Worm (Caenorhabditis elegans) whole organism, early embryonic: ENCODE measurements around the gene K07H8.12.

Experiments
- B0310.2 ChIP-seq: sonication (generic microtip); optimal IDR thresholded peaks from 2 replicates; lab custom pipeline; 2016; ENCODE audit warnings: mild to moderate bottlenecking, missing genetic modification characterization, missing compliant biosample characterization
- F13C5.2 ChIP-seq: sonication (generic microtip); optimal IDR thresholded peaks from 2 replicates; lab custom pipeline; 2017; ENCODE audit warnings: mild to moderate bottlenecking, missing genetic modification characterization, inconsistent platforms, missing compliant biosample characterization
- ama-1 ChIP-seq: fragments of 150-350 bp; optimal IDR thresholded peaks from 2 replicates; lab custom pipeline; 2014
- scrt-1 ChIP-seq: fragments of 200-800 bp; sonication (Bioruptor generic); IDR thresholded peaks from 2 replicates; pipeline ENCODE4 v1.3.6; 2022; ENCODE audit warnings: missing genetic modification characterization, missing compliant biosample characterization
- tbx-11 ChIP-seq: fragments of 200-800 bp; sonication (Bioruptor generic); IDR thresholded peaks from 2 replicates; pipeline ENCODE4 v1.3.6; 2022; ENCODE audit warnings: missing genetic modification characterization, missing compliant biosample characterization
- tra-4 ChIP-seq: sonication (generic microtip); optimal IDR thresholded peaks from 2 replicates; lab custom pipeline; 2017; ENCODE audit warnings: missing genetic modification characterization, missing compliant biosample characterization

ce11 chrIV:8235114-8235686 lies 41.3 kb downstream of the K07H8.12 start:
- TF ChIP-seq tbx-11 (GFP tag; lab: Robert Waterston, UW), result no peak
- TF ChIP-seq F13C5.2 (tag; lab: Kevin White, UChicago), result no peak
- TF ChIP-seq ama-1 (lab: Kevin White, UChicago), result no peak
- no peak for TF ChIP-seq scrt-1
- no peak for TF ChIP-seq B0310.2 (tag; lab: Kevin White, UChicago)
- no peak for TF ChIP-seq tra-4 (tag; lab: Kevin White, UChicago)
